Fruit fly (Drosophila melanogaster) whole organism, embryonic: ENCODE results near the gene alpha-Est7.

Experiments used
- Atf6 ChIP-seq: fragments of 200-800 bp; sonication (Bioruptor generic); IDR thresholded peaks from 2 replicates; pipeline ENCODE4 v1.3.6; 2022; ENCODE audit warnings: missing biosample characterization, missing genetic modification characterization
- Bgb ChIP-seq: fragments of 200-800 bp; sonication (Bioruptor generic); IDR thresholded peaks from 2 replicates; pipeline ENCODE4 v1.3.6; 2022; ENCODE audit warnings: missing biosample characterization, missing genetic modification characterization; ENCODE audit not compliant: partially characterized antibody
- CG10274 ChIP-seq: fragments of 200-800 bp; sonication (Bioruptor generic); optimal IDR thresholded peaks from 3 replicates; lab custom pipeline; 2017; ENCODE audit warnings: missing biosample characterization, mild to moderate bottlenecking, missing genetic modification characterization
- CG10959 ChIP-seq: fragments of 200-800 bp; sonication (Bioruptor generic); IDR thresholded peaks from 2 replicates; pipeline ENCODE4 v1.3.6; 2022; ENCODE audit warnings: missing biosample characterization, missing genetic modification characterization
- CG12299 ChIP-seq: fragments of 200-800 bp; sonication (Bioruptor generic); optimal IDR thresholded peaks from 2 replicates; lab custom pipeline; 2018; ENCODE audit warnings: missing biosample characterization, mild to moderate bottlenecking, missing genetic modification characterization
- CG1233 ChIP-seq: fragments of 200-800 bp; sonication (Bioruptor generic); optimal IDR thresholded peaks from 4 replicates; lab custom pipeline; 2018; ENCODE audit warnings: missing biosample characterization, mild to moderate bottlenecking, missing genetic modification characterization
- CG14050 ChIP-seq: fragments of 200-800 bp; sonication (Bioruptor generic); IDR thresholded peaks from 3 replicates; pipeline ENCODE4 v1.3.6; 2022; ENCODE audit warnings: missing biosample characterization, missing genetic modification characterization
- CG14710 ChIP-seq: fragments of 200-800 bp; sonication (Bioruptor generic); optimal IDR thresholded peaks from 3 replicates; lab custom pipeline; 2019; ENCODE audit warnings: missing biosample characterization, mild to moderate bottlenecking, missing genetic modification characterization, moderate library complexity
- CG15269 ChIP-seq: fragments of 200-800 bp; sonication (Bioruptor generic); optimal IDR thresholded peaks from 2 replicates; lab custom pipeline; 2018; ENCODE audit warnings: missing biosample characterization, mild to moderate bottlenecking, missing genetic modification characterization, moderate library complexity
- CG17385 ChIP-seq: fragments of 200-800 bp; sonication (Bioruptor generic); optimal IDR thresholded peaks from 3 replicates; lab custom pipeline; 2018; ENCODE audit warnings: missing biosample characterization, mild to moderate bottlenecking, missing genetic modification characterization
- CG2129 ChIP-seq: fragments of 200-800 bp; sonication (Bioruptor generic); IDR thresholded peaks from 2 replicates; pipeline ENCODE4 v1.3.6; 2022; ENCODE audit warnings: missing biosample characterization, missing genetic modification characterization; ENCODE audit not compliant: partially characterized antibody
- CG3995 ChIP-seq: fragments of 200-800 bp; sonication (Bioruptor generic); optimal IDR thresholded peaks from 3 replicates; lab custom pipeline; 2016; ENCODE audit warnings: missing biosample characterization, missing genetic modification characterization
- CG4424 ChIP-seq: fragments of 200-800 bp; sonication (Bioruptor generic); optimal IDR thresholded peaks from 3 replicates; lab custom pipeline; 2016; ENCODE audit warnings: missing biosample characterization, missing genetic modification characterization
- CG4707 ChIP-seq: fragments of 200-800 bp; sonication (Bioruptor generic); optimal IDR thresholded peaks from 2 replicates; lab custom pipeline; 2018; ENCODE audit warnings: missing biosample characterization, mild to moderate bottlenecking, missing genetic modification characterization, moderate library complexity
- CG5953 ChIP-seq: fragments of 200-800 bp; sonication (Bioruptor generic); IDR thresholded peaks from 2 replicates; pipeline ENCODE4 v1.3.6; 2022; ENCODE audit warnings: missing biosample characterization, missing genetic modification characterization
- CG6813 ChIP-seq: fragments of 200-800 bp; sonication (Bioruptor generic); optimal IDR thresholded peaks from 2 replicates; lab custom pipeline; 2017; ENCODE audit warnings: missing biosample characterization, missing genetic modification characterization, mild to moderate bottlenecking, moderate library complexity, missing genetic modification reagents
- CG7357 ChIP-seq: fragments of 200-800 bp; sonication (Bioruptor generic); IDR thresholded peaks from 3 replicates; pipeline ENCODE4 v1.3.6; 2022; ENCODE audit warnings: missing biosample characterization, missing genetic modification characterization
- CG7786 ChIP-seq: fragments of 200-800 bp; sonication (Bioruptor generic); optimal IDR thresholded peaks from 2 replicates; lab custom pipeline; 2016; ENCODE audit warnings: missing biosample characterization, missing genetic modification characterization
- CG8290 ChIP-seq, 3 experiments: fragments of 200-800 bp; sonication (Bioruptor generic); optimal IDR thresholded peaks; 2 replicates each; lab custom pipeline; 2016 to 2019; ENCODE audit warnings: missing biosample characterization in 3 of 3, missing genetic modification characterization in 3 of 3, mild to moderate bottlenecking in 2 of 3, moderate library complexity in 1 of 3
- CG9215 ChIP-seq: fragments of 200-800 bp; sonication (Bioruptor generic); IDR thresholded peaks from 2 replicates; pipeline ENCODE4 v1.3.6; 2022; ENCODE audit warnings: missing biosample characterization, missing genetic modification characterization
- Dbx ChIP-seq: fragments of 200-800 bp; sonication (Bioruptor generic); IDR thresholded peaks from 3 replicates; pipeline ENCODE4 v1.3.6; 2022; ENCODE audit warnings: missing biosample characterization, missing genetic modification characterization
- Doc2 ChIP-seq: fragments of 200-800 bp; sonication (Bioruptor generic); IDR thresholded peaks from 2 replicates; pipeline ENCODE4 v1.3.6; 2022; ENCODE audit warnings: missing biosample characterization, missing genetic modification characterization
- Eip74EF ChIP-seq, 2 experiments: fragments of 200-800 bp in 1 of 2; fragments of >200 bp in 1 of 2; sonication (Bioruptor generic) in 1 of 2; optimal IDR thresholded peaks; 2 replicates each; lab custom pipeline; 2017 to 2019; ENCODE audit warnings: missing biosample characterization in 2 of 2, missing genetic modification characterization in 2 of 2, mild to moderate bottlenecking in 1 of 2, moderate library complexity in 1 of 2
- Fer2 ChIP-seq: fragments of 200-800 bp; sonication (Bioruptor generic); optimal IDR thresholded peaks from 2 replicates; lab custom pipeline; 2018; ENCODE audit warnings: missing biosample characterization, mild to moderate bottlenecking, missing genetic modification characterization, moderate library complexity
- HLH4C ChIP-seq: fragments of 200-800 bp; sonication (Bioruptor generic); IDR thresholded peaks from 3 replicates; pipeline ENCODE4 v1.3.6; 2022; ENCODE audit warnings: missing biosample characterization, missing genetic modification characterization; ENCODE audit not compliant: partially characterized antibody
- HmgD ChIP-seq: fragments of 200-800 bp; sonication (Bioruptor generic); optimal IDR thresholded peaks from 3 replicates; lab custom pipeline; 2016; ENCODE audit warnings: missing biosample characterization, missing genetic modification characterization
- Hmr ChIP-seq: fragments of 200-800 bp; sonication (Bioruptor generic); optimal IDR thresholded peaks from 3 replicates; lab custom pipeline; 2017; ENCODE audit warnings: mild to moderate bottlenecking, missing biosample characterization, missing genetic modification reagents, missing genetic modification characterization
- Hmx ChIP-seq: fragments of 200-800 bp; sonication (Bioruptor generic); optimal IDR thresholded peaks from 2 replicates; lab custom pipeline; 2016; ENCODE audit warnings: missing biosample characterization, missing genetic modification characterization
- MESR4 ChIP-seq: fragments of 200-800 bp; sonication (Bioruptor generic); optimal IDR thresholded peaks from 2 replicates; lab custom pipeline; 2018; ENCODE audit warnings: missing biosample characterization, mild to moderate bottlenecking, missing genetic modification characterization, moderate library complexity
- Med ChIP-seq: fragments of 200-800 bp; sonication (Bioruptor generic); peaks from one replicate; lab custom pipeline; 2016; ENCODE audit warnings: missing biosample characterization, missing genetic modification characterization, mild to moderate bottlenecking, inconsistent platforms, moderate library complexity
- Nf-YA ChIP-seq: fragments of 200-800 bp; sonication (Bioruptor generic); IDR thresholded peaks from 2 replicates; pipeline ENCODE4 v1.3.6; 2022; ENCODE audit warnings: missing biosample characterization, missing genetic modification characterization
- NfI ChIP-seq: fragments of 200-800 bp; sonication (Bioruptor generic); optimal IDR thresholded peaks from 3 replicates; lab custom pipeline; 2018; ENCODE audit warnings: missing biosample characterization, mild to moderate bottlenecking, missing genetic modification characterization, moderate library complexity
- Rfx ChIP-seq: fragments of 200-800 bp; sonication (Bioruptor generic); IDR thresholded peaks from 2 replicates; pipeline ENCODE4 v1.3.6; 2022; ENCODE audit warnings: missing biosample characterization, missing genetic modification characterization
- Side ChIP-seq: fragments of 200-800 bp; sonication (Bioruptor generic); optimal IDR thresholded peaks from 2 replicates; lab custom pipeline; 2016; ENCODE audit warnings: missing biosample characterization, missing genetic modification characterization
- Usf ChIP-seq: fragments of 200-800 bp; sonication (Bioruptor generic); optimal IDR thresholded peaks from 2 replicates; lab custom pipeline; 2017; ENCODE audit warnings: missing genotype, missing biosample characterization, missing genetic modification characterization
- Vsx1 ChIP-seq: fragments of 200-800 bp; sonication (Bioruptor generic); optimal IDR thresholded peaks from 2 replicates; lab custom pipeline; 2017; ENCODE audit warnings: missing biosample characterization, mild to moderate bottlenecking, missing genetic modification characterization, missing genetic modification reagents
- ato ChIP-seq: fragments of 200-800 bp; sonication (Bioruptor generic); IDR thresholded peaks from 2 replicates; pipeline ENCODE4 v1.3.6; 2022; ENCODE audit warnings: missing biosample characterization, missing genetic modification characterization; ENCODE audit not compliant: partially characterized antibody
- bcd ChIP-seq: fragments of 200-800 bp; sonication (Bioruptor generic); optimal IDR thresholded peaks from 2 replicates; lab custom pipeline; 2017; ENCODE audit warnings: missing biosample characterization, mild to moderate bottlenecking, missing genetic modification characterization
- gcm ChIP-seq: fragments of 200-800 bp; sonication (Bioruptor generic); optimal IDR thresholded peaks from 2 replicates; lab custom pipeline; 2019; ENCODE audit warnings: missing biosample characterization, mild to moderate bottlenecking, missing genetic modification characterization, moderate library complexity
- gsb-n ChIP-seq: fragments of 200-800 bp; sonication (Bioruptor generic); optimal IDR thresholded peaks from 3 replicates; lab custom pipeline; 2018; ENCODE audit warnings: missing biosample characterization, mild to moderate bottlenecking, missing genetic modification characterization
- ham ChIP-seq: fragments of 200-800 bp; sonication (Bioruptor generic); IDR thresholded peaks from 2 replicates; pipeline ENCODE4 v1.3.6; 2022; ENCODE audit warnings: missing biosample characterization, missing genetic modification characterization
- inv ChIP-seq: fragments of 200-800 bp; sonication (Bioruptor generic); IDR thresholded peaks from 2 replicates; pipeline ENCODE4 v1.3.6; 2022; ENCODE audit warnings: missing biosample characterization, missing genetic modification characterization; ENCODE audit not compliant: partially characterized antibody
- jumu ChIP-seq: fragments of 200-800 bp; sonication (Bioruptor generic); optimal IDR thresholded peaks from 3 replicates; lab custom pipeline; 2016; ENCODE audit warnings: missing biosample characterization, missing genetic modification characterization
- maf-S ChIP-seq: fragments of 200-800 bp; sonication (Bioruptor generic); optimal IDR thresholded peaks from 2 replicates; lab custom pipeline; 2016; ENCODE audit warnings: missing biosample characterization, missing genetic modification characterization
- pan ChIP-seq, 4 experiments: fragments of >200 bp in 3 of 4; fragments of 200-800 bp in 1 of 4; sonication (Bioruptor generic) in 1 of 4; optimal IDR thresholded peaks in 3 of 4; IDR thresholded peaks in 1 of 4; 2 replicates each; pipeline versions ENCODE4 v1.3.6 to Lab custom; 2017 to 2022; ENCODE audit warnings: missing biosample characterization in 2 of 4, missing genetic modification characterization in 2 of 4, mixed read lengths in 1 of 4
- peb ChIP-seq: fragments of 200-800 bp; sonication (Bioruptor generic); IDR thresholded peaks from 2 replicates; pipeline ENCODE4 v1.3.6; 2022; ENCODE audit warnings: missing biosample characterization, missing genetic modification characterization
- pnt ChIP-seq: fragments of 200-800 bp; sonication (Bioruptor generic); optimal IDR thresholded peaks from 3 replicates; lab custom pipeline; 2016; ENCODE audit warnings: missing biosample characterization, missing genetic modification characterization
- sens-2 ChIP-seq: fragments of 200-800 bp; sonication (Bioruptor generic); IDR thresholded peaks from 2 replicates; pipeline ENCODE4 v1.3.6; 2022; ENCODE audit warnings: missing biosample characterization, missing genetic modification characterization
- sob ChIP-seq: fragments of 200-800 bp; sonication (Bioruptor generic); IDR thresholded peaks from 2 replicates; pipeline ENCODE4 v1.3.6; 2022; ENCODE audit warnings: missing biosample characterization, missing genetic modification characterization
- toy ChIP-seq: fragments of 200-800 bp; sonication (Bioruptor generic); IDR thresholded peaks from 2 replicates; pipeline ENCODE4 v1.3.6; 2022; ENCODE audit warnings: missing biosample characterization, missing genetic modification characterization

The alpha-Est7 gene

dm6 chr3R:7515599-7516069 lies 7.9 kb downstream of the alpha-Est7 start, which contains the start of gene alpha-Est8 (continued):
- TF ChIP-seq Fer2 (tag; lab: Kevin White, UChicago): no peak
- TF ChIP-seq CG17385 (GFP tag; lab: Kevin White, UChicago): no peak
- no peak for TF ChIP-seq Hmx (GFP tag; lab: Kevin White, UChicago)
- no peak for TF ChIP-seq CG14710 (tag; lab: Kevin White, UChicago)
- no peak for TF ChIP-seq CG10959 (GFP tag; lab: Robert Waterston, UW)
- no peak for TF ChIP-seq Eip74EF (GFP tag; optimal IDR thresholded peaks at IDR 0.05; lab: Kevin White, UChicago)
- TF ChIP-seq peb (GFP tag; lab: Robert Waterston, UW): no peak
- TF ChIP-seq Atf6 (GFP tag; lab: Robert Waterston, UW): peak; percentile 57; the same call in 1 of the 2 replicates
- no peak for TF ChIP-seq CG14050 (GFP tag; lab: Robert Waterston, UW)
- no peak for TF ChIP-seq CG2129 (GFP tag; lab: Robert Waterston, UW)
- TF ChIP-seq CG15269 (tag; lab: Kevin White, UChicago): peak; percentile 32
- TF ChIP-seq Rfx (GFP tag; lab: Robert Waterston, UW): peak; percentile 34; the same call in 1 of the 2 replicates
- no peak for TF ChIP-seq bcd (GFP tag; lab: Kevin White, UChicago)
- no peak for TF ChIP-seq CG7786
- no peak for TF ChIP-seq toy
- TF ChIP-seq ham: no peak
- peak; percentile 82 for TF ChIP-seq Med (GFP tag; lab: Kevin White, UChicago)
- no peak for TF ChIP-seq CG6813 (GFP tag; lab: Kevin White, UChicago)
- TF ChIP-seq pnt (GFP tag; lab: Kevin White, UChicago): no peak
- TF ChIP-seq CG1233 (GFP tag; lab: Kevin White, UChicago): no peak
- TF ChIP-seq Hmr: peak; percentile 40
- no peak for TF ChIP-seq ato
- no peak for TF ChIP-seq NfI (GFP tag; lab: Kevin White, UChicago)
- peak; percentile 15 for TF ChIP-seq CG12299
- no peak for TF ChIP-seq maf-S (GFP tag; lab: Kevin White, UChicago)
- TF ChIP-seq CG8290 (GFP tag; optimal IDR thresholded peaks at IDR 0.05; lab: Kevin White, UChicago): no peak
- TF ChIP-seq CG8290 (tag; optimal IDR thresholded peaks at IDR 0.05; lab: Kevin White, UChicago): no peak
- no peak for TF ChIP-seq HmgD (GFP tag; lab: Kevin White, UChicago)
- TF ChIP-seq gcm (GFP tag; lab: Kevin White, UChicago): no peak
- TF ChIP-seq pan (optimal IDR thresholded peaks at IDR 0.05; lab: Kevin White, UChicago): no peak
- no peak for TF ChIP-seq pan (GFP tag; optimal IDR thresholded peaks at IDR 0.05 in 1 of 2, IDR thresholded peaks at IDR 0.05 in 1 of 2)
- TF ChIP-seq CG3995 (GFP tag; lab: Kevin White, UChicago): peak; percentile 3
- TF ChIP-seq jumu (GFP tag; lab: Kevin White, UChicago): no peak
- TF ChIP-seq Dbx (GFP tag; lab: Robert Waterston, UW): 0 out of 3 replicates have a peak, but pooled peaks have one; percentile 30
- no peak for TF ChIP-seq Nf-YA
- no peak for TF ChIP-seq Usf (GFP tag; lab: Kevin White, UChicago)
- peak; percentile 73 for TF ChIP-seq Bgb (GFP tag; lab: Robert Waterston, UW)
- TF ChIP-seq CG4424 (GFP tag; lab: Kevin White, UChicago): no peak
- no peak for TF ChIP-seq sens-2 (GFP tag; lab: Robert Waterston, UW)
- no peak for TF ChIP-seq sob (GFP tag; lab: Robert Waterston, UW)
- no peak for TF ChIP-seq CG9215
- TF ChIP-seq CG5953 (GFP tag; lab: Robert Waterston, UW): no peak
- TF ChIP-seq CG7357 (GFP tag; lab: Robert Waterston, UW): no peak
- TF ChIP-seq MESR4 (GFP tag; lab: Kevin White, UChicago): no peak
- peak; percentile 32; the same call in 1 of the 2 replicates for TF ChIP-seq inv (GFP tag; lab: Robert Waterston, UW)
- TF ChIP-seq Side (GFP tag; lab: Kevin White, UChicago): no peak
- TF ChIP-seq Vsx1: no peak
- no peak for TF ChIP-seq CG4707 (GFP tag; lab: Kevin White, UChicago)
- TF ChIP-seq Doc2 (GFP tag; lab: Robert Waterston, UW): no peak
- no peak for TF ChIP-seq gsb-n (tag; lab: Kevin White, UChicago)
- TF ChIP-seq CG10274 (GFP tag; lab: Kevin White, UChicago): no peak
- no peak for TF ChIP-seq HLH4C
